Fruit fly (Drosophila melanogaster): ENCODE results near the gene His3.3B.

DNA sequence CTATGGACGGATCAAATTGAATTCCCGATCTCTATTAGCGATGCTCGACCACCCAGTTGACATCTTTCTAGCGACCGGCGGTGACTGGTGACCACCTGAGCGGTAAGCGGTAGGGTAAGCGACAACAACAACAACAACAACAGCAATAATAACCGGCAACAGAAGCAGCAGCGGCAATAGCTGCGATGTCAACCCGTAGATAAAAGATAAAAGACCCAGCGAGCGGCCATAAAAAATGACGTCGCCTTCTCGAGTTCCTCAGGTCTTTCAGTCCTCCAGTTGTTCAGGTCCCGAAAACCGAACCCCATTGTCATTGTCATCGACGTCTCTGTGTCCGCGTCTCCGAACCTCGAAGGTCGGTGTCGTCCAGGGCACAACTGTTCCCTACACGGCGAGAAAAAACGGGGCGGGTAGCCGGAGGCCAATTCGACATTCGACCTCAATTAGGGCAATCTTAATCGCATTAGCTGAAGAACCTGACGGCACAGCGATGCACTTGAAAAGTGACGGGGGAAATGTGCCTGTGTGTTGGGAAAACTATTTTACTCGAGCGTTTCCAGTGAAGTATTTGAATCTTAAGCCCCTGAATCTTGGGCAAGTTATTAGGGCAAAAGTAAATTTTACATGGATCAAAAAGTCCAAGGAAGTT lies 23.8 kb downstream of the His3.3B start:
- TF ChIP-seq CG8478 (optimal IDR thresholded peaks at IDR 0.05) (no peak), CTCF (optimal IDR thresholded peaks at IDR 0.05) (no peak)
